Worm (Caenorhabditis elegans): ENCODE data around the gene F31F7.2.

ce11 chrV:6225745-6226528, 44.7 kb upstream of the F31F7.2 start:
- no peak for TF ChIP-seq nhr-10 (tag; optimal IDR thresholded peaks at IDR 0.05)
- TF ChIP-seq lin-39 (tag; optimal IDR thresholded peaks at IDR 0.05) = no peak
